Worm (Caenorhabditis elegans): Measurements from ENCODE around the gene C52G5.3.

Gene C52G5.3

ce11 chrX:12881174-12881573, 35.2 kb upstream of the C52G5.3 start:
- TF ChIP-seq lin-14 (GFP tag; optimal IDR thresholded peaks at IDR 0.05) (peak; percentile 12), sox-4 (tag; optimal IDR thresholded peaks at IDR 0.05) (no peak)

DNA sequence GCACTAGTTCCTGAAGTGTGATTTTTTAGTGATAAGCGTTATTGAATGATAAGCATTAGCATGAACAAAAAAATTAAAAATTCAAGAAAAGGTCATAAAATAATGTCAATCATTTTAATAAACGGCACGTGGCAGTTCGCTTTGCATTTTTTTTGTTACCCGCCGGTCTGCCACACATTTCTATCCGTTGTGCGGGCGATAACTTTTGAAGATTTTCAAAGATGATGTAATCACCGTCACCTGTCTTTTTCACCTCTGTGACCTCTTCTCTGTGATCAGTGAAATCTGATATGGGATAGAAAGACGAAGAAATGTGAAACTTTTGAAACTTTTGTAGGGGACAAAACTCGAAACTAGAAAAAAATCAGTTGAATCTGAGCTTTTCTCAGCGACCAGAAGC, 32.0 kb upstream of the C52G5.3 start:
- peak in 1 of 2 experiments; percentile 63 for TF ChIP-seq mdl-1 (tag; optimal IDR thresholded peaks at IDR 0.05)
- TF ChIP-seq nhr-90 (tag; optimal IDR thresholded peaks at IDR 0.05; ENCODE audit: poor library complexity) = no peak
- TF ChIP-seq lin-13 (GFP tag; optimal IDR thresholded peaks at IDR 0.05) = peak; percentile 19
- TF ChIP-seq ztf-4 (tag; optimal IDR thresholded peaks at IDR 0.05) = peak; percentile 24
- TF ChIP-seq nhr-85 (tag) = peak; percentile 44
- no peak for TF ChIP-seq nhr-77 (tag; optimal IDR thresholded peaks at IDR 0.05)
- no peak for TF ChIP-seq hpl-2 (GFP tag; optimal IDR thresholded peaks at IDR 0.05)
- TF ChIP-seq mef-2 (tag; optimal IDR thresholded peaks at IDR 0.05) = peak; percentile 55
- TF ChIP-seq unc-98 (GFP tag; IDR thresholded peaks at IDR 0.05) = peak; percentile 39; the same call in 1 of the 2 replicates
- TF ChIP-seq nhr-84 (tag; optimal IDR thresholded peaks at IDR 0.05) = no peak
- TF ChIP-seq lsy-2 (tag; optimal IDR thresholded peaks at IDR 0.05) = peak; percentile 39 to 49
- peak; percentile 32 for TF ChIP-seq nhr-11 (tag; optimal IDR thresholded peaks at IDR 0.05)
- TF ChIP-seq blmp-1 (tag; optimal IDR thresholded peaks at IDR 0.05) = peak; percentile 39
- TF ChIP-seq rnt-1 (tag; optimal IDR thresholded peaks at IDR 0.05) = peak; percentile 85
- TF ChIP-seq xbp-1 (tag; optimal IDR thresholded peaks at IDR 0.05) = peak; percentile 32
- TF ChIP-seq nhr-20 (tag; optimal IDR thresholded peaks at IDR 0.05) = peak; percentile 74
- peak; percentile 85 for TF ChIP-seq nhr-71 (tag; optimal IDR thresholded peaks at IDR 0.05)
- TF ChIP-seq elt-3 (tag; optimal IDR thresholded peaks at IDR 0.05) = peak in 1 of 6 experiments; percentile 23
- TF ChIP-seq fkh-4 (tag; optimal IDR thresholded peaks at IDR 0.05; ENCODE audit: borderline replicate concordance) = no peak
- no peak for TF ChIP-seq zag-1 (tag; optimal IDR thresholded peaks at IDR 0.05)
- TF ChIP-seq lin-15B (tag; optimal IDR thresholded peaks at IDR 0.05) = no peak
- TF ChIP-seq lin-14 (GFP tag; optimal IDR thresholded peaks at IDR 0.05) = peak; percentile 80
- TF ChIP-seq nhr-19 (GFP tag; conservative IDR thresholded peaks at IDR 0.05) = peak; percentile 60
- peak; percentile 8 for TF ChIP-seq unc-130 (tag; optimal IDR thresholded peaks at IDR 0.05)
- TF ChIP-seq lin-39 (tag; optimal IDR thresholded peaks at IDR 0.05) = no peak
- peak; percentile 84 for TF ChIP-seq pag-3 (tag; optimal IDR thresholded peaks at IDR 0.05; ENCODE audit: borderline replicate concordance, insufficient read depth)
- TF ChIP-seq snu-23 (GFP tag; optimal IDR thresholded peaks at IDR 0.05) = peak; percentile 57
- TF ChIP-seq efl-1 (optimal IDR thresholded peaks at IDR 0.05) = no peak
- TF ChIP-seq efl-1 (GFP tag; optimal IDR thresholded peaks at IDR 0.05 in 1 of 2) = no peak
- peak; percentile 40 for TF ChIP-seq nhr-47 (tag; optimal IDR thresholded peaks at IDR 0.05)
- TF ChIP-seq swsn-7 (tag; optimal IDR thresholded peaks at IDR 0.05) = peak; percentile 17

DNA sequence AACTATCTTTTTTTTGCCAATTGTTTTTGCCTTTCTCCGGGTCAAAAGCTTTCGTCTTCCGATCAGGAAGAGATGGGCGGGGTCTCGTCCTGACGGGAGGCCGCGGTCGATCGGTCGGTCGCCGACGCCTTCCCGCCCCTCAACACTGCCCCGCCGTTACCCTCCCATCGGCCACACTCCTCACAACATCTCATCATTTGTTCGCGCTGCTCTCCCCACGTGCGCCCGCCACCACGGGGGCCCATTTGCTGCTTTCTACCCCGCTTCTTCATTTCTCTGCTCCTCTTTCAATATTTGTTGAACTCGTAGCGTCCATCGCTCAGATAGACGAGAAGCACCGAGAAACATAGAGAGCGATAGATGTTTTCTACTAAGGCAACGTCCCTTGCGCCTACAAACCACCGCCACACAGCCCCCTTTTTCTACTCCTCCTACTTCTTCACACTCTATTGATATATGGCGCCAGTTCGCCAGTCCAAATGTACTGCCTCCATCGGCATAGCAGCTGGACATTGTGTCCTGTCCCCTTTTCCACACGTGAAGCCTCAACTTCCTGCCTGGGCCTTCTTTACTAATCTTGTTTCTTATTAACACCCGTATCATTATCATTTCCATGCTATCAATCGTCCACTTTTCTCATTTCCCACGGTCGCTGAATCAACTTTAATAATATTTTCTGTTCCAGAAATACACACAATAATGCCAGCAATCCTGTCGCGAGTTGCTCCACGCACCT, 31.0 kb upstream of the C52G5.3 start, which contains the start of gene bcat-1:
Gene bcat-1 (plus strand): TSS at position 686 of the 736 bp plus-strand sequence.
- no peak for TF ChIP-seq nhr-11 (tag; optimal IDR thresholded peaks at IDR 0.05)
- no peak for TF ChIP-seq ces-1 (GFP tag; optimal IDR thresholded peaks at IDR 0.05)
- TF ChIP-seq pqm-1 (tag; optimal IDR thresholded peaks at IDR 0.05) = no peak
- no peak for TF ChIP-seq lin-39 (tag; optimal IDR thresholded peaks at IDR 0.05)
- TF ChIP-seq dpl-1 (GFP tag; optimal IDR thresholded peaks at IDR 0.05) = no peak
- TF ChIP-seq jun-1 (tag; optimal IDR thresholded peaks at IDR 0.05) = peak; percentile 56
- TF ChIP-seq egl-13 (tag; optimal IDR thresholded peaks at IDR 0.05) = peak; percentile 62
- TF ChIP-seq snu-23 (GFP tag; optimal IDR thresholded peaks at IDR 0.05) = peak; percentile 68
- TF ChIP-seq unc-130 (tag; optimal IDR thresholded peaks at IDR 0.05) = no peak
- TF ChIP-seq ceh-63 (GFP tag; optimal IDR thresholded peaks at IDR 0.05) = no peak
- TF ChIP-seq lir-3 (tag; optimal IDR thresholded peaks at IDR 0.05; ENCODE audit: poor library complexity) = peak; percentile 54
- TF ChIP-seq fkh-4 (tag; optimal IDR thresholded peaks at IDR 0.05; ENCODE audit: borderline replicate concordance) = no peak
- peak; percentile 55 to 56 for TF ChIP-seq lsy-2 (tag; optimal IDR thresholded peaks at IDR 0.05)
- TF ChIP-seq nhr-28 (tag; optimal IDR thresholded peaks at IDR 0.05) = no peak
- no peak for TF ChIP-seq Y116A8C.19 (tag; optimal IDR thresholded peaks at IDR 0.05; ENCODE audit: borderline replicate concordance)
- no peak for TF ChIP-seq elt-3 (tag; optimal IDR thresholded peaks at IDR 0.05)
- no peak for TF ChIP-seq sptf-1 (tag; optimal IDR thresholded peaks at IDR 0.05)
- TF ChIP-seq nhr-20 (tag; optimal IDR thresholded peaks at IDR 0.05) = peak; percentile 71
- peak; percentile 25 for TF ChIP-seq sox-4 (tag; optimal IDR thresholded peaks at IDR 0.05)
- TF ChIP-seq lin-14 (GFP tag; optimal IDR thresholded peaks at IDR 0.05) = peak; percentile 95
- no peak for TF ChIP-seq blmp-1 (tag; optimal IDR thresholded peaks at IDR 0.05)
- no peak for TF ChIP-seq egl-27 (tag; optimal IDR thresholded peaks at IDR 0.05)
- peak; percentile 58 for TF ChIP-seq unc-86 (tag; optimal IDR thresholded peaks at IDR 0.05)
- TF ChIP-seq isw-1 (GFP tag; IDR thresholded peaks at IDR 0.05) = peak; percentile 14; the same call in 1 of the 2 replicates
- TF ChIP-seq zag-1 (tag; optimal IDR thresholded peaks at IDR 0.05) = no peak
- peak; percentile 77 for TF ChIP-seq tbx-2 (tag; optimal IDR thresholded peaks at IDR 0.05)
- peak in 1 of 2 experiments; percentile 55 for TF ChIP-seq ztf-11 (tag; optimal IDR thresholded peaks at IDR 0.05)
- TF ChIP-seq nhr-71 (tag; optimal IDR thresholded peaks at IDR 0.05) = peak; percentile 90

Data from whole organism, L1 larva.